Worm (Caenorhabditis elegans) whole organism, late embryonic: ENCODE data around the gene Y43C5A.3.

Source experiments
- K02D7.2 ChIP-seq: sonication (generic microtip); optimal IDR thresholded peaks from 2 replicates; lab custom pipeline; 2017; ENCODE audit warnings: mild to moderate bottlenecking, missing genetic modification characterization, missing compliant biosample characterization
- T23F11.4 ChIP-seq: fragments of 200-800 bp; sonication (Bioruptor generic); optimal IDR thresholded peaks from 2 replicates; lab custom pipeline; 2018; ENCODE audit warnings: mild to moderate bottlenecking, missing genetic modification characterization, missing compliant biosample characterization
- ceh-19 ChIP-seq: fragments of 200-800 bp; sonication (Bioruptor generic); optimal IDR thresholded peaks from 2 replicates; lab custom pipeline; 2018; ENCODE audit warnings: mild to moderate bottlenecking, missing genetic modification characterization, missing compliant biosample characterization
- ceh-22 ChIP-seq: sonication (generic microtip); optimal IDR thresholded peaks from 2 replicates; lab custom pipeline; 2017; ENCODE audit warnings: missing biosample characterization, missing genetic modification characterization
- ceh-24 ChIP-seq: sonication (generic microtip); optimal IDR thresholded peaks from 2 replicates; lab custom pipeline; 2016; ENCODE audit warnings: mild to moderate bottlenecking, missing genetic modification characterization, missing compliant biosample characterization
- ceh-31 ChIP-seq: sonication (generic microtip); optimal IDR thresholded peaks from 2 replicates; lab custom pipeline; 2016; ENCODE audit warnings: missing genetic modification characterization, missing compliant biosample characterization
- ceh-45 ChIP-seq: fragments of 200-800 bp; sonication (Bioruptor generic); IDR thresholded peaks from 2 replicates; pipeline ENCODE4 v1.3.6; 2022; ENCODE audit warnings: missing genetic modification reagents, missing genetic modification characterization, missing compliant biosample characterization
- ceh-6 ChIP-seq: fragments of 200-800 bp; sonication (Bioruptor generic); optimal IDR thresholded peaks from 2 replicates; lab custom pipeline; 2018; ENCODE audit warnings: mild to moderate bottlenecking, missing genetic modification characterization, missing compliant biosample characterization
- dve-1 ChIP-seq: sonication (generic microtip); optimal IDR thresholded peaks from 2 replicates; lab custom pipeline; 2017; ENCODE audit warnings: antibody characterized with exemption, mild to moderate bottlenecking, missing genetic modification characterization, missing compliant biosample characterization
- elt-2 ChIP-seq: sonication (generic microtip); optimal IDR thresholded peaks from 2 replicates; lab custom pipeline; 2016; ENCODE audit warnings: missing genetic modification reagents, missing genetic modification characterization, missing compliant biosample characterization
- ets-4 ChIP-seq: sonication (generic microtip); optimal IDR thresholded peaks from 2 replicates; lab custom pipeline; 2016; ENCODE audit warnings: missing genetic modification characterization, missing compliant biosample characterization
- eyg-1 ChIP-seq: sonication (generic microtip); optimal IDR thresholded peaks from 2 replicates; lab custom pipeline; 2016; ENCODE audit warnings: missing genotype, missing genetic modification characterization, missing compliant biosample characterization
- fkh-10 ChIP-seq: fragments of 150-350 bp; optimal IDR thresholded peaks from 2 replicates; lab custom pipeline; 2014; ENCODE audit warnings: missing biosample characterization, missing genetic modification reagents, missing genetic modification characterization
- fkh-6 ChIP-seq: sonication (generic microtip); optimal IDR thresholded peaks from 2 replicates; lab custom pipeline; 2016; ENCODE audit warnings: missing genetic modification characterization, missing compliant biosample characterization
- gmeb-2 ChIP-seq: sonication (generic microtip); optimal IDR thresholded peaks from 2 replicates; lab custom pipeline; 2016; ENCODE audit warnings: missing genetic modification characterization, inconsistent platforms, missing compliant biosample characterization
- hlh-13 ChIP-seq: fragments of 200-800 bp; sonication (Bioruptor generic); optimal IDR thresholded peaks from 2 replicates; lab custom pipeline; 2018; ENCODE audit warnings: mild to moderate bottlenecking, missing genetic modification characterization, missing compliant biosample characterization
- hlh-15 ChIP-seq: sonication (generic microtip); optimal IDR thresholded peaks from 2 replicates; lab custom pipeline; 2016; ENCODE audit warnings: missing genetic modification characterization, missing compliant biosample characterization
- hlh-6 ChIP-seq: sonication (generic microtip); optimal IDR thresholded peaks from 2 replicates; lab custom pipeline; 2016; ENCODE audit warnings: missing genotype, missing genetic modification characterization, missing compliant biosample characterization
- hlh-8 ChIP-seq: sonication (generic microtip); optimal IDR thresholded peaks from 2 replicates; lab custom pipeline; 2016; ENCODE audit warnings: missing genotype, missing genetic modification characterization, missing compliant biosample characterization
- lim-6 ChIP-seq: sonication (generic microtip); optimal IDR thresholded peaks from 2 replicates; lab custom pipeline; 2016; ENCODE audit warnings: missing genetic modification characterization, missing compliant biosample characterization
- nhr-11 ChIP-seq: fragments of 150-350 bp; optimal IDR thresholded peaks from 2 replicates; lab custom pipeline; 2014; ENCODE audit warnings: missing biosample characterization, missing genetic modification characterization
- nhr-232 ChIP-seq: sonication (generic microtip); optimal IDR thresholded peaks from 2 replicates; lab custom pipeline; 2016; ENCODE audit warnings: missing genetic modification characterization, missing compliant biosample characterization
- pag-3 ChIP-seq: sonication (generic microtip); optimal IDR thresholded peaks from 2 replicates; lab custom pipeline; 2016; ENCODE audit warnings: missing compliant biosample characterization, missing genetic modification characterization, borderline replicate concordance
- pax-1 ChIP-seq: fragments of 150-350 bp; optimal IDR thresholded peaks from 2 replicates; lab custom pipeline; 2014; ENCODE audit warnings: missing biosample characterization, missing genetic modification characterization
- pha-2 ChIP-seq: sonication (generic microtip); optimal IDR thresholded peaks from 2 replicates; lab custom pipeline; 2017; ENCODE audit warnings: mild to moderate bottlenecking, missing genetic modification characterization, missing compliant biosample characterization
- pha-4 ChIP-seq: fragments of 150-350 bp; optimal IDR thresholded peaks from 2 replicates; lab custom pipeline; 2018; ENCODE audit warnings: missing biosample characterization, missing genetic modification reagents, missing genetic modification characterization
- pros-1 ChIP-seq: fragments of 150-350 bp; optimal IDR thresholded peaks from 2 replicates; lab custom pipeline; 2014; ENCODE audit warnings: missing biosample characterization, missing genetic modification reagents, missing genetic modification characterization
- rnt-1 ChIP-seq: sonication (generic microtip); optimal IDR thresholded peaks from 2 replicates; lab custom pipeline; 2016; ENCODE audit warnings: missing genetic modification characterization, missing compliant biosample characterization
- sdc-2 ChIP-seq: sonication (generic microtip); optimal IDR thresholded peaks from 2 replicates; lab custom pipeline; 2016; ENCODE audit warnings: missing genotype, missing genetic modification characterization, missing compliant biosample characterization
- tbx-2 ChIP-seq: sonication (generic microtip); optimal IDR thresholded peaks from 2 replicates; lab custom pipeline; 2016; ENCODE audit warnings: missing genetic modification characterization, missing compliant biosample characterization
- ttx-3 ChIP-seq: sonication (generic microtip); optimal IDR thresholded peaks from 2 replicates; lab custom pipeline; 2016; ENCODE audit warnings: missing genetic modification reagents, missing genetic modification characterization, missing compliant biosample characterization
- unc-3 ChIP-seq, 2 experiments: fragments of 200-800 bp in 1 of 2; sonication (Bioruptor generic) in 1 of 2; sonication (generic microtip) in 1 of 2; conservative IDR thresholded peaks in 1 of 2; optimal IDR thresholded peaks in 1 of 2; 2 replicates each; pipeline versions ENCODE4 v1.3.6 to Lab custom; 2016 to 2022; ENCODE audit warnings: missing compliant biosample characterization in 2 of 2, missing genetic modification characterization in 2 of 2, missing genetic modification reagents in 1 of 2
- unc-55 ChIP-seq: sonication (generic microtip); optimal IDR thresholded peaks from 2 replicates; lab custom pipeline; 2017; ENCODE audit warnings: missing biosample characterization, missing genetic modification reagents, missing genetic modification characterization
- zip-5 ChIP-seq: sonication (generic microtip); optimal IDR thresholded peaks from 2 replicates; lab custom pipeline; 2016; ENCODE audit warnings: missing genetic modification characterization, missing compliant biosample characterization
- ztf-16 ChIP-seq: sonication (generic microtip); optimal IDR thresholded peaks from 2 replicates; lab custom pipeline; 2017; ENCODE audit warnings: missing genetic modification characterization, missing compliant biosample characterization

Y43C5A.3 gene

ce11 chrIV:10259557-10259956 is 14.3 kb upstream of the Y43C5A.3 start, which contains the start of gene F01G10.9:
Gene F01G10.9 (minus strand): TSS chrIV:10259657.
- TF ChIP-seq tbx-2 (tag; lab: Kevin White, UChicago) = no peak
- TF ChIP-seq ceh-24 (tag; lab: Kevin White, UChicago) = no peak
- TF ChIP-seq lim-6 (tag; lab: Kevin White, UChicago) = no peak
- TF ChIP-seq pax-1 (tag; lab: Kevin White, UChicago) = no peak
- TF ChIP-seq nhr-11 (tag; lab: Kevin White, UChicago) = no peak
- no peak for TF ChIP-seq elt-2 (tag; lab: Kevin White, UChicago)
- no peak for TF ChIP-seq ceh-45 (GFP tag; lab: Robert Waterston, UW)
- TF ChIP-seq eyg-1 (tag; lab: Kevin White, UChicago) = no peak

- TF ChIP-seq ceh-6 (GFP tag; lab: Kevin White, UChicago) (no peak), ttx-3 (tag; lab: Kevin White, UChicago) (no peak), lim-6 (tag; lab: Kevin White, UChicago) (no peak), hlh-13 (GFP tag; lab: Kevin White, UChicago) (no peak), pha-2 (tag; lab: Kevin White, UChicago) (no peak), rnt-1 (peak; percentile 44), unc-3 (GFP tag; conservative IDR thresholded peaks at IDR 0.05; lab: Robert Waterston, UW) (no peak), unc-3 (tag; optimal IDR thresholded peaks at IDR 0.05; lab: Kevin White, UChicago) (no peak), fkh-10 (no peak)
These were observed 12.8 kb upstream of the Y43C5A.3 start for ce11 chrIV:10261061-10261460.

- TF ChIP-seq ets-4 (no peak), pros-1 (no peak), pha-4 (tag; lab: Kevin White, UChicago) (no peak), unc-55 (GFP tag; lab: Kevin White, UChicago) (no peak), ceh-31 (no peak), rnt-1 (no peak), T23F11.4 (no peak), ceh-22 (tag; lab: Kevin White, UChicago) (no peak), K02D7.2 (tag; lab: Kevin White, UChicago) (no peak), hlh-15 (tag; lab: Kevin White, UChicago) (no peak), sdc-2 (tag; lab: Kevin White, UChicago) (no peak), ztf-16 (no peak), dve-1 (no peak), hlh-8 (tag; lab: Kevin White, UChicago) (no peak), gmeb-2 (no peak), ceh-24 (tag; lab: Kevin White, UChicago) (no peak), nhr-232 (tag; lab: Kevin White, UChicago) (no peak), elt-2 (tag; lab: Kevin White, UChicago) (no peak)
These were observed 4.5 kb upstream of the Y43C5A.3 start, which contains the start of the genes nspd-7 and Y43C5A.2 for ce11 chrIV:10269137-10269933. Gene nspd-7 (minus strand): TSS chrIV:10269187. Gene Y43C5A.2 (plus strand): TSS chrIV:10269883.

ce11 chrIV:10273360-10273759 is 476 bp upstream of the Y43C5A.3 start:
- TF ChIP-seq zip-5 (no peak), pag-3 (tag; lab: Kevin White, UChicago) (no peak), unc-3 (GFP tag; conservative IDR thresholded peaks at IDR 0.05; lab: Robert Waterston, UW) (no peak), unc-3 (tag; optimal IDR thresholded peaks at IDR 0.05; lab: Kevin White, UChicago) (no peak), hlh-6 (tag; lab: Kevin White, UChicago) (no peak), elt-2 (tag; lab: Kevin White, UChicago) (no peak), lim-6 (tag; lab: Kevin White, UChicago) (no peak)

- TF ChIP-seq ceh-6 (GFP tag; lab: Kevin White, UChicago) (no peak), fkh-6 (tag; lab: Kevin White, UChicago) (no peak), ceh-19 (GFP tag; lab: Kevin White, UChicago) (no peak)
- TF ChIP-seq, all 69 proteins: peak for 0
These were observed 1.2 kb downstream of the Y43C5A.3 start for ce11 chrIV:10275050-10275449.
